Worm (Caenorhabditis elegans) whole organism, late embryonic: ENCODE data around the gene Y55F3BL.4.

Source experiments
- C38D4.7 ChIP-seq: fragments of 200-800 bp; sonication (Bioruptor generic); optimal IDR thresholded peaks from 2 replicates; lab custom pipeline; 2018; ENCODE audit warnings: mild to moderate bottlenecking, missing genetic modification characterization, moderate library complexity, missing compliant biosample characterization
- ama-1 ChIP-seq: fragments of 150-350 bp; optimal IDR thresholded peaks from 2 replicates; lab custom pipeline; 2014
- ceh-9 ChIP-seq: sonication (generic microtip); optimal IDR thresholded peaks from 2 replicates; lab custom pipeline; 2016; ENCODE audit warnings: mild to moderate bottlenecking, missing genetic modification characterization, inconsistent platforms, missing compliant biosample characterization
- dve-1 ChIP-seq: sonication (generic microtip); optimal IDR thresholded peaks from 2 replicates; lab custom pipeline; 2017; ENCODE audit warnings: antibody characterized with exemption, mild to moderate bottlenecking, missing genetic modification characterization, missing compliant biosample characterization
- elt-2 ChIP-seq: sonication (generic microtip); optimal IDR thresholded peaks from 2 replicates; lab custom pipeline; 2016; ENCODE audit warnings: missing genetic modification reagents, missing genetic modification characterization, missing compliant biosample characterization
- elt-4 ChIP-seq: sonication (generic microtip); optimal IDR thresholded peaks from 2 replicates; lab custom pipeline; 2016; ENCODE audit warnings: missing genetic modification characterization, missing compliant biosample characterization
- gmeb-2 ChIP-seq: sonication (generic microtip); optimal IDR thresholded peaks from 2 replicates; lab custom pipeline; 2016; ENCODE audit warnings: missing genetic modification characterization, inconsistent platforms, missing compliant biosample characterization
- hlh-13 ChIP-seq: fragments of 200-800 bp; sonication (Bioruptor generic); optimal IDR thresholded peaks from 2 replicates; lab custom pipeline; 2018; ENCODE audit warnings: mild to moderate bottlenecking, missing genetic modification characterization, missing compliant biosample characterization
- mec-3 ChIP-seq: sonication (generic microtip); optimal IDR thresholded peaks from 2 replicates; lab custom pipeline; 2016; ENCODE audit warnings: borderline replicate concordance, missing genetic modification characterization, missing compliant biosample characterization
- sdc-2 ChIP-seq: sonication (generic microtip); optimal IDR thresholded peaks from 2 replicates; lab custom pipeline; 2016; ENCODE audit warnings: missing genotype, missing genetic modification characterization, missing compliant biosample characterization
- tbx-2 ChIP-seq: sonication (generic microtip); optimal IDR thresholded peaks from 2 replicates; lab custom pipeline; 2016; ENCODE audit warnings: missing genetic modification characterization, missing compliant biosample characterization

DNA sequence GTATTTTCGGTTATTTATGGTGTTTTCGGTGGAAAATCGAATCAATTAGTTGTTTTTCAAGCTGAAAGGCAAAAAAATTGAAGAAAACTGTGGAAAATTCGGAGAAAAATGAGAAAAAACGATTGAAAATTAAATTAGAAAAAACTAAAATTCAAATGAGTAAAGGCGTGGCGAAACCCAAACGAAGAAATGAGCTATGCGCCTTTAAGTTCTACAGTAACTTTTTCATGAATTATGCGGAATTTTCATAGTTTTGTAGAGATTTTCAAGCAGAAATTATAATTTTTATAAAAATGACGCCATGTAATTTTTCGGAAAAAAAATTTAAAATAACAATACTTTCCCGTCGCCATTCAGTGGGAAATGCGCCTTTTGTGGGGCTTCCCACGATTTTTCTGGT lies 24.8 kb downstream of the Y55F3BL.4 start:
- TF ChIP-seq C38D4.7 (GFP tag; lab: Kevin White, UChicago) (no peak), dve-1 (tag; lab: Kevin White, UChicago) (no peak), gmeb-2 (tag; lab: Kevin White, UChicago) (no peak), ama-1 (lab: Kevin White, UChicago) (no peak), tbx-2 (tag; lab: Kevin White, UChicago) (no peak), elt-4 (tag; lab: Kevin White, UChicago) (no peak), mec-3 (no peak), sdc-2 (no peak), hlh-13 (GFP tag; lab: Kevin White, UChicago) (no peak), elt-2 (tag; lab: Kevin White, UChicago) (no peak), ceh-9 (tag; lab: Kevin White, UChicago) (no peak)
